Fruit fly (Drosophila melanogaster): ENCODE results near the gene CG33253.

Gene CG33253

DNA sequence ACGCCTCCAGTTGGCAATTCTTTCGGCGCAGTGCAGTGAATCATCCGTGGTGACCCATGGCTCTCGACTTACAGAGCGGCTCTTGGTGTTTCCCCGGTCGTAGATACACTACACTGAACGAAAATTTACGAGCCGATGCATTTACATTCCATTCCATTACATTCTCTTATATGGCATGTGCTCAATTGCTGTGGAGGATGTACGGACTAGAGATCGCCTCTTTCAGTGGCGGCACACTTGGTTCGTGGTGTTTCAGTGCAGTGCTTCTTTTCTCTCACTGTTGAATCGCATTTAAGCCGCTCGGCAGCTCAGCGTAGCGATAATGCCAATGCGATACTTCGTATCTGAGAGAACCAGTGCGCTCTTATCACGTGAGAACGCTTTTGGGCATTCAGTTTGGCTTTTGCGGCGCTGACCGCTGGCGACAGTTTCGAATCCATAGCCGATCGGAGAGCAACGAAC lies 4.4 kb downstream of the CG33253 start, which contains the start of gene Mec2 (continued):
- TF ChIP-seq Hr51 (GFP tag; optimal IDR thresholded peaks at IDR 0.05) (peak in 1 of 2 experiments; percentile 34), otp (GFP tag; IDR thresholded peaks at IDR 0.05) (0 out of 3 replicates have a peak, but pooled peaks have one; percentile 51), CG18599 (GFP tag; optimal IDR thresholded peaks at IDR 0.05) (peak; percentile 36), Xbp1 (GFP tag; optimal IDR thresholded peaks at IDR 0.05) (peak; percentile 68), Ada2b (GFP tag; IDR thresholded peaks at IDR 0.05) (peak; percentile 37; the same call in 1 of the 2 replicates), CG13624 (GFP tag; optimal IDR thresholded peaks at IDR 0.05) (peak; percentile 20), gt (GFP tag; IDR thresholded peaks at IDR 0.05) (no peak), Asciz (GFP tag; optimal IDR thresholded peaks at IDR 0.05) (no peak), dan (GFP tag; IDR thresholded peaks at IDR 0.05) (no peak), chinmo (GFP tag; IDR thresholded peaks at IDR 0.05; ENCODE audit: partially characterized antibody) (0 out of 4 replicates have a peak, but pooled peaks have one; percentile 53), CG2889 (GFP tag; IDR thresholded peaks at IDR 0.05) (0 out of 3 replicates have a peak, but pooled peaks have one; percentile 49), CG9609 (GFP tag; optimal IDR thresholded peaks at IDR 0.05) (peak; percentile 59), CG8478 (optimal IDR thresholded peaks at IDR 0.05) (no peak), fd96Cb (tag; optimal IDR thresholded peaks at IDR 0.05) (peak; percentile 7), CG1602 (GFP tag; optimal IDR thresholded peaks at IDR 0.05) (peak; percentile 12), CG3163 (GFP tag; optimal IDR thresholded peaks at IDR 0.05) (peak; percentile 32), CG17385 (GFP tag; optimal IDR thresholded peaks at IDR 0.05) (peak; percentile 41), HmgZ (tag; optimal IDR thresholded peaks at IDR 0.05) (peak; percentile 39), disco-r (GFP tag; optimal IDR thresholded peaks at IDR 0.05) (peak; percentile 22), CG17612 (GFP tag; IDR thresholded peaks at IDR 0.05) (no peak), CG15073 (GFP tag; optimal IDR thresholded peaks at IDR 0.05) (no peak), CG3407 (GFP tag; optimal IDR thresholded peaks at IDR 0.05) (peak; percentile 19), CG2199 (GFP tag; IDR thresholded peaks at IDR 0.05) (no peak), Abd-B (GFP tag; optimal IDR thresholded peaks at IDR 0.05) (peak; percentile 33), sna (GFP tag; IDR thresholded peaks at IDR 0.05; ENCODE audit: partially characterized antibody) (no peak), CG3847 (GFP tag; IDR thresholded peaks at IDR 0.05) (peak; percentile 39; the same call in 1 of the 2 replicates), usp (GFP tag; optimal IDR thresholded peaks at IDR 0.05) (no peak), CG2120 (GFP tag; optimal IDR thresholded peaks at IDR 0.05) (peak; percentile 77), cwo (GFP tag; optimal IDR thresholded peaks at IDR 0.05) (no peak), CG8089 (GFP tag; optimal IDR thresholded peaks at IDR 0.05) (peak; percentile 4), CG30020 (tag; optimal IDR thresholded peaks at IDR 0.05) (no peak), CG10654 (GFP tag; optimal IDR thresholded peaks at IDR 0.05) (peak; percentile 13), unc-4 (GFP tag; IDR thresholded peaks at IDR 0.05; ENCODE audit: partially characterized antibody) (no peak), sisA (GFP tag; IDR thresholded peaks at IDR 0.05) (peak; percentile 49), CG30403 (GFP tag; optimal IDR thresholded peaks at IDR 0.05) (peak; percentile 47), crol (GFP tag; IDR thresholded peaks at IDR 0.05) (no peak), Sox100B (GFP tag; optimal IDR thresholded peaks at IDR 0.05) (no peak), Sry-β (GFP tag; optimal IDR thresholded peaks at IDR 0.05) (no peak), Rx (GFP tag; IDR thresholded peaks at IDR 0.05) (peak; percentile 43; the same call in 1 of the 2 replicates), Bdp1 (GFP tag; optimal IDR thresholded peaks at IDR 0.05) (peak; percentile 10), CG8290 (GFP tag; optimal IDR thresholded peaks at IDR 0.05) (no peak), CG8290 (tag; optimal IDR thresholded peaks at IDR 0.05) (peak in 1 of 2 experiments; percentile 91), shn (GFP tag; optimal IDR thresholded peaks at IDR 0.05) (peak; percentile 65), tx (GFP tag; optimal IDR thresholded peaks at IDR 0.05) (peak; percentile 46), cato (GFP tag; optimal IDR thresholded peaks at IDR 0.05; ENCODE audit: borderline replicate concordance) (no peak), Hmx (GFP tag; optimal IDR thresholded peaks at IDR 0.05) (no peak), CG3726 (GFP tag; IDR thresholded peaks at IDR 0.05) (0 out of 3 replicates have a peak, but pooled peaks have one; percentile 23), Hsf (GFP tag; optimal IDR thresholded peaks at IDR 0.05) (peak; percentile 40), ken (GFP tag; IDR thresholded peaks at IDR 0.05) (peak; percentile 73), mld (GFP tag; IDR thresholded peaks at IDR 0.05; ENCODE audit: partially characterized antibody) (no peak), Camta (GFP tag; optimal IDR thresholded peaks at IDR 0.05) (no peak)

Data from whole organism, embryonic.